Fruit fly (Drosophila melanogaster) whole organism, embryonic: Measurements from ENCODE around the gene MRG15.
A peak's percentile ranks its signal among the peaks of the same experiment; 100 is the strongest.

Source experiments
- Awh ChIP-seq: fragments of 200-800 bp; sonication (Bioruptor generic); IDR thresholded peaks from 2 replicates; pipeline ENCODE4, ENCODE4 v1.3.6; 2022; ENCODE audit warnings: missing biosample characterization, missing genetic modification characterization
- BtbVII ChIP-seq: fragments of 200-800 bp; sonication (Bioruptor generic); optimal IDR thresholded peaks from 3 replicates; lab custom pipeline; 2017; ENCODE audit warnings: missing biosample characterization, mild to moderate bottlenecking, missing genetic modification characterization
- CG10321 ChIP-seq: fragments of 200-800 bp; sonication (Bioruptor generic); IDR thresholded peaks from 2 replicates; pipeline ENCODE4 v1.3.6; 2022; ENCODE audit warnings: missing biosample characterization, missing genetic modification characterization
- CG10543 ChIP-seq: fragments of 200-800 bp; sonication (Bioruptor generic); optimal IDR thresholded peaks from 3 replicates; lab custom pipeline; 2017; ENCODE audit warnings: missing biosample characterization, mild to moderate bottlenecking, missing genetic modification characterization, moderate library complexity
- CG11398 ChIP-seq: fragments of 200-800 bp; sonication (Bioruptor generic); optimal IDR thresholded peaks from 2 replicates; lab custom pipeline; 2016; ENCODE audit warnings: missing biosample characterization, missing genetic modification characterization
- CG12219 ChIP-seq: fragments of 200-800 bp; sonication (Bioruptor generic); optimal IDR thresholded peaks from 3 replicates; lab custom pipeline; 2018; ENCODE audit warnings: missing biosample characterization, mild to moderate bottlenecking, missing genetic modification characterization
- CG1529 ChIP-seq: fragments of 200-800 bp; sonication (Bioruptor generic); optimal IDR thresholded peaks from 3 replicates; lab custom pipeline; 2018; ENCODE audit warnings: missing biosample characterization, missing genetic modification characterization
- CG16813 ChIP-seq: fragments of 200-800 bp; sonication (Bioruptor generic); IDR thresholded peaks from 3 replicates; pipeline ENCODE4 v1.3.6; 2022; ENCODE audit warnings: missing biosample characterization, missing genetic modification characterization; ENCODE audit not compliant: partially characterized antibody
- CG17385 ChIP-seq: fragments of 200-800 bp; sonication (Bioruptor generic); optimal IDR thresholded peaks from 3 replicates; lab custom pipeline; 2018; ENCODE audit warnings: missing biosample characterization, mild to moderate bottlenecking, missing genetic modification characterization
- CG17912 ChIP-seq: fragments of 200-800 bp; sonication (Bioruptor generic); optimal IDR thresholded peaks from 2 replicates; lab custom pipeline; 2018; ENCODE audit warnings: missing biosample characterization, mild to moderate bottlenecking, missing genetic modification characterization
- CG1832 ChIP-seq: fragments of 200-800 bp; sonication (Bioruptor generic); optimal IDR thresholded peaks from 2 replicates; lab custom pipeline; 2017; ENCODE audit warnings: missing biosample characterization, mild to moderate bottlenecking, missing genetic modification characterization, inconsistent platforms
- CG34376 ChIP-seq: fragments of 200-800 bp; sonication (Bioruptor generic); optimal IDR thresholded peaks from 2 replicates; lab custom pipeline; 2018; ENCODE audit warnings: missing biosample characterization, mild to moderate bottlenecking, missing genetic modification characterization
- CG4404 ChIP-seq: fragments of 200-800 bp; sonication (Bioruptor generic); IDR thresholded peaks from 2 replicates; pipeline ENCODE4 v1.3.6; 2022; ENCODE audit warnings: missing biosample characterization, missing genetic modification characterization
- CG4424 ChIP-seq: fragments of 200-800 bp; sonication (Bioruptor generic); optimal IDR thresholded peaks from 3 replicates; lab custom pipeline; 2016; ENCODE audit warnings: missing biosample characterization, missing genetic modification characterization
- CG4820 ChIP-seq: fragments of 200-800 bp; sonication (Bioruptor generic); optimal IDR thresholded peaks from 3 replicates; lab custom pipeline; 2016; ENCODE audit warnings: missing biosample characterization, missing genetic modification characterization
- CG6272 ChIP-seq: fragments of 200-800 bp; sonication (Bioruptor generic); IDR thresholded peaks from 2 replicates; pipeline ENCODE4 v1.3.6; 2022; ENCODE audit warnings: missing biosample characterization, missing genetic modification characterization
- CG6813 ChIP-seq: fragments of 200-800 bp; sonication (Bioruptor generic); optimal IDR thresholded peaks from 2 replicates; lab custom pipeline; 2017; ENCODE audit warnings: missing biosample characterization, missing genetic modification characterization, mild to moderate bottlenecking, moderate library complexity, missing genetic modification reagents
- CG7928 ChIP-seq: fragments of 200-800 bp; sonication (Bioruptor generic); optimal IDR thresholded peaks from 2 replicates; lab custom pipeline; 2017; ENCODE audit warnings: missing biosample characterization, mild to moderate bottlenecking, missing genetic modification characterization
- CG9932 ChIP-seq: fragments of 200-800 bp; sonication (Bioruptor generic); IDR thresholded peaks from 2 replicates; pipeline ENCODE4 v1.3.6; 2022; ENCODE audit warnings: missing biosample characterization, missing genetic modification characterization
- E2f1 ChIP-seq: fragments of 200-800 bp; sonication (Bioruptor generic); IDR thresholded peaks from 2 replicates; pipeline ENCODE4 v1.3.6; 2022; ENCODE audit warnings: missing biosample characterization, missing genetic modification characterization
- Mad ChIP-seq: fragments of 200-800 bp; sonication (Bioruptor generic); optimal IDR thresholded peaks from 2 replicates; lab custom pipeline; 2016; ENCODE audit warnings: missing biosample characterization, missing genetic modification characterization
- Pdp1 ChIP-seq, 2 experiments: fragments of 200-800 bp; sonication (Bioruptor generic); optimal IDR thresholded peaks; 3 replicates each; lab custom pipeline; 2016; ENCODE audit warnings: missing biosample characterization in 2 of 2, missing genetic modification characterization in 2 of 2, mild to moderate bottlenecking in 1 of 2, moderate library complexity in 1 of 2
- amos ChIP-seq: fragments of 200-800 bp; sonication (Bioruptor generic); IDR thresholded peaks from 2 replicates; pipeline ENCODE4 v1.3.6; 2022; ENCODE audit warnings: missing biosample characterization, missing genetic modification characterization; ENCODE audit not compliant: partially characterized antibody
- ase ChIP-seq: fragments of 200-800 bp; sonication (Bioruptor generic); IDR thresholded peaks from 3 replicates; pipeline ENCODE4 v1.3.6; 2022; ENCODE audit warnings: missing biosample characterization, missing genetic modification characterization
- bowl ChIP-seq: fragments of 200-800 bp; sonication (Bioruptor generic); IDR thresholded peaks from 2 replicates; pipeline ENCODE4 v1.3.6; 2022; ENCODE audit warnings: missing biosample characterization, missing genetic modification characterization
- chinmo ChIP-seq: fragments of 200-800 bp; sonication (Bioruptor generic); IDR thresholded peaks from 4 replicates; pipeline ENCODE4 v1.3.6; 2022; ENCODE audit warnings: missing biosample characterization, missing genetic modification characterization; ENCODE audit not compliant: partially characterized antibody
- ci ChIP-seq: fragments of 200-800 bp; sonication (Bioruptor generic); IDR thresholded peaks from 3 replicates; pipeline ENCODE4 v1.3.6; 2022; ENCODE audit warnings: missing biosample characterization, missing genetic modification characterization
- croc ChIP-seq: fragments of 200-800 bp; sonication (Bioruptor generic); conservative IDR thresholded peaks from 3 replicates; pipeline ENCODE4 v1.3.6; 2022; ENCODE audit warnings: missing biosample characterization, missing genetic modification characterization
- fd64A ChIP-seq: fragments of 200-800 bp; sonication (Bioruptor generic); optimal IDR thresholded peaks from 3 replicates; lab custom pipeline; 2018; ENCODE audit warnings: missing biosample characterization, mild to moderate bottlenecking, missing genetic modification characterization
- grau ChIP-seq: fragments of 200-800 bp; optimal IDR thresholded peaks from 3 replicates; lab custom pipeline; 2019; ENCODE audit warnings: missing biosample characterization, mild to moderate bottlenecking, missing genetic modification characterization, moderate library complexity
- kah ChIP-seq: fragments of 200-800 bp; sonication (Bioruptor generic); optimal IDR thresholded peaks from 2 replicates; lab custom pipeline; 2018; ENCODE audit warnings: missing biosample characterization, mild to moderate bottlenecking, missing genetic modification characterization
- lilli ChIP-seq: fragments of 200-800 bp; sonication (Bioruptor generic); optimal IDR thresholded peaks from 3 replicates; lab custom pipeline; 2016; ENCODE audit warnings: missing biosample characterization, missing genetic modification characterization
- nmo ChIP-seq: fragments of 200-800 bp; sonication (Bioruptor generic); optimal IDR thresholded peaks from 2 replicates; lab custom pipeline; 2018; ENCODE audit warnings: missing biosample characterization, mild to moderate bottlenecking, missing genetic modification characterization, moderate library complexity
- oc ChIP-seq: fragments of 200-800 bp; sonication (Bioruptor generic); optimal IDR thresholded peaks from 2 replicates; lab custom pipeline; 2018; ENCODE audit warnings: missing biosample characterization, mild to moderate bottlenecking, missing genetic modification characterization, moderate library complexity
- pb ChIP-seq: fragments of 200-800 bp; sonication (Bioruptor generic); optimal IDR thresholded peaks from 3 replicates; lab custom pipeline; 2016; ENCODE audit warnings: missing biosample characterization, missing genetic modification characterization
- pho ChIP-seq: fragments of 200-800 bp; sonication (Bioruptor generic); optimal IDR thresholded peaks from 2 replicates; lab custom pipeline; 2016; ENCODE audit warnings: missing biosample characterization, missing genetic modification characterization
- prd ChIP-seq, 3 experiments: fragments of >200 bp in 2 of 3; fragments of 200-800 bp in 1 of 3; sonication (Bioruptor generic) in 1 of 3; optimal IDR thresholded peaks in 2 of 3; IDR thresholded peaks in 1 of 3; 2 replicates in 2 of 3; 3 replicates in 1 of 3; pipeline versions ENCODE4 v1.3.6 to Lab custom; 2017 to 2022; ENCODE audit warnings: missing biosample characterization in 1 of 3, missing genetic modification characterization in 1 of 3
- pros ChIP-seq: fragments of 200-800 bp; sonication (Bioruptor generic); optimal IDR thresholded peaks from 3 replicates; lab custom pipeline; 2019; ENCODE audit warnings: missing biosample characterization, mild to moderate bottlenecking, missing genetic modification characterization, moderate library complexity
- scrt ChIP-seq: fragments of 200-800 bp; sonication (Bioruptor generic); optimal IDR thresholded peaks from 2 replicates; lab custom pipeline; 2018; ENCODE audit warnings: missing biosample characterization, mild to moderate bottlenecking, missing genetic modification characterization, moderate library complexity
- sens ChIP-seq: fragments of 200-800 bp; sonication (Bioruptor generic); peaks from one replicate; lab custom pipeline; 2016; ENCODE audit warnings: missing biosample characterization, missing genetic modification characterization
- ssp ChIP-seq: fragments of 200-800 bp; sonication (Bioruptor generic); IDR thresholded peaks from 2 replicates; pipeline ENCODE4 v1.3.6; 2022; ENCODE audit warnings: missing biosample characterization, missing genetic modification characterization
- sug ChIP-seq: fragments of 200-800 bp; optimal IDR thresholded peaks from 2 replicates; lab custom pipeline; 2019; ENCODE audit warnings: missing biosample characterization, mild to moderate bottlenecking, missing genetic modification characterization, moderate library complexity
- zen ChIP-seq: fragments of 200-800 bp; sonication (Bioruptor generic); optimal IDR thresholded peaks from 3 replicates; lab custom pipeline; 2018; ENCODE audit warnings: missing biosample characterization, mild to moderate bottlenecking, missing genetic modification characterization, moderate library complexity

Gene MRG15

DNA sequence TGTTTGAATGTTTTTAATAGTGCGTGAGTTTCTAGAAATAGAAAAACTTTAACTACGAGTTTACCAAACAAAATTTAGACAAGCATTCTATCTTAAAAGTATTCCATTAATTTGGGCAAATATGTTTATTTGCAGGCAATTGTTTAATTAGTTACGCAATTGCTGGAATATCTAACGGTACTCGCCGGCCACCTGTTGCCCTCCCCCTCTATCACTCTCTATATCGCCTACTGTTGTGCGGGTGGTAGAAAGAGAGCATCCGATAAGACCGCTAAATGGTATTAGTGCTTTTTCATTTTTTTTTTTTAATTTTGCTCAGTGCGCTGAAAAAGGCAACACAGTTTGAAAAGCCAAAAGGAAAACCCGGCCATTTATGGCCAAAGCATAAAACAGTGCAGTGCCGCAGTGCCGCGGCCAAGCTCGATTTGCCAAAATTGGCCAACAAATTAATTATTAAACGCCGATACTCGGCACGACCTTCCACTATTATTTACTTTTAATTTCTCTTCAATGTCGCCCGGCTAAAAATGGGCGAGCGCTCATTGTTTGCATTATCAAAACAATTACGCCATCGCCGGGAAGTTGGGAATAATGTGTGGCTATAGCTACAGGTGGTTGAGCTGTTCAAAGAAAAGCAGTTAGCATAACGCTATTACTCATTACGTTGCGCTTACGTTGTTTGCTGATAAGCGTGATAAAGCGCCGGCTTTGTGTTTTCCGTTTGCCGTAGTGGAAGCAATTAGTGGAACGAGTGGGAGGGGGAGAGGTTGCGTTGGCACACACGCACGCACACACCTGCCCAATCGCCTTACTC lies 12.1 kb upstream of the MRG15 start (continued):
- TF ChIP-seq CG9932 (GFP tag; lab: Robert Waterston, UW) (no peak), CG6813 (no peak), E2f1 (GFP tag; lab: Robert Waterston, UW) (no peak), grau (tag; lab: Kevin White, UChicago) (no peak), CG16813 (no peak), CG12219 (GFP tag; lab: Kevin White, UChicago) (no peak), bowl (GFP tag; lab: Robert Waterston, UW) (no peak), croc (GFP tag; lab: Robert Waterston, UW) (no peak), Pdp1 (GFP tag; optimal IDR thresholded peaks at IDR 0.05; lab: Kevin White, UChicago) (peak in 1 of 2 experiments; percentile 75), CG11398 (no peak), sug (tag; lab: Kevin White, UChicago) (peak; percentile 19), ci (GFP tag; lab: Robert Waterston, UW) (no peak), fd64A (GFP tag; lab: Kevin White, UChicago) (no peak), CG4820 (no peak), CG7928 (GFP tag; lab: Kevin White, UChicago) (no peak), CG17912 (GFP tag; lab: Kevin White, UChicago) (peak; percentile 32), pros (GFP tag; lab: Kevin White, UChicago) (no peak), Awh (no peak), ssp (no peak), pho (no peak), CG10543 (GFP tag; lab: Kevin White, UChicago) (no peak), CG10321 (no peak), chinmo (GFP tag; lab: Robert Waterston, UW) (no peak), BtbVII (GFP tag; lab: Kevin White, UChicago) (no peak), oc (tag; lab: Kevin White, UChicago) (no peak), CG1832 (GFP tag; lab: Kevin White, UChicago) (peak; percentile 46), CG34376 (no peak), sens (GFP tag; lab: Kevin White, UChicago) (peak; percentile 74), nmo (GFP tag; lab: Kevin White, UChicago) (no peak), prd (optimal IDR thresholded peaks at IDR 0.05; lab: Kevin White, UChicago) (no peak), prd (GFP tag; IDR thresholded peaks at IDR 0.05; lab: Robert Waterston, UW) (no peak), lilli (GFP tag; lab: Kevin White, UChicago) (peak; percentile 18), amos (GFP tag; lab: Robert Waterston, UW) (no peak), CG4404 (GFP tag; lab: Robert Waterston, UW) (no peak), pb (GFP tag; lab: Kevin White, UChicago) (no peak), CG4424 (GFP tag; lab: Kevin White, UChicago) (no peak), CG17385 (GFP tag; lab: Kevin White, UChicago) (no peak), Mad (no peak), CG6272 (GFP tag; lab: Robert Waterston, UW) (no peak), ase (GFP tag; lab: Robert Waterston, UW) (no peak), zen (tag; lab: Kevin White, UChicago) (peak; percentile 58), kah (GFP tag; lab: Kevin White, UChicago) (peak; percentile 78), scrt (peak; percentile 61), CG1529 (no peak)
